Fruit fly (Drosophila melanogaster): ENCODE results near the gene CG17597.

DNA sequence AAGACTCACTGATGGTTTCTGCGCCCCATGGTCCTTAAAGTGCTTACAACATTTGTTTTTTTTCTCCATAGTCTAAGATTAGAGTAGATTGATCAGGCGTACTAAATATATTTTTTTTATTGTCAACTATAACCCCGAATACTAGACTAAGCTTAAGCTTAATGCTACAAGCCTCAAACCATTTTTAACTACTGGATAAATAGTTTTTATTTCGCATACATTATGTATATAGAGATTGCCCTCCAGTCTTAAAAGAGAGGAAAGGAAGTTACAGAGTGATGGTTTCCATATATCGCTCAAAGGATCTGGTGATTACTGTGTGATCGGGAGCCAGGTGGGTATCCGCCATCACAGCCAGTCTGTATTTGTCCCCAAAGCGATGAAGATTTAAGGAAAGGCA lies 10.3 kb upstream of the CG17597 start, which contains the start of gene CG31752:
- TF ChIP-seq Pif1B (GFP tag; optimal IDR thresholded peaks at IDR 0.05) (no peak), EcR (GFP tag; optimal IDR thresholded peaks at IDR 0.05) (no peak), Ets98B (GFP tag; IDR thresholded peaks at IDR 0.05) (no peak), gl (tag; optimal IDR thresholded peaks at IDR 0.05) (no peak), CG8301 (tag; optimal IDR thresholded peaks at IDR 0.05) (no peak), CG4496 (GFP tag; IDR thresholded peaks at IDR 0.05) (no peak), fd96Ca (GFP tag; IDR thresholded peaks at IDR 0.05) (no peak)
